Fruit fly (Drosophila melanogaster) S2 (cell line): ENCODE measurements around the gene CG6051.

Experiments
- CG8478 ChIP-seq: fragments of >200 bp; optimal IDR thresholded peaks from 2 replicates; lab custom pipeline; 2018
- CTCF ChIP-seq, 2 experiments: fragments of >200 bp; optimal IDR thresholded peaks; 2 replicates each; lab custom pipeline; 2018

DNA sequence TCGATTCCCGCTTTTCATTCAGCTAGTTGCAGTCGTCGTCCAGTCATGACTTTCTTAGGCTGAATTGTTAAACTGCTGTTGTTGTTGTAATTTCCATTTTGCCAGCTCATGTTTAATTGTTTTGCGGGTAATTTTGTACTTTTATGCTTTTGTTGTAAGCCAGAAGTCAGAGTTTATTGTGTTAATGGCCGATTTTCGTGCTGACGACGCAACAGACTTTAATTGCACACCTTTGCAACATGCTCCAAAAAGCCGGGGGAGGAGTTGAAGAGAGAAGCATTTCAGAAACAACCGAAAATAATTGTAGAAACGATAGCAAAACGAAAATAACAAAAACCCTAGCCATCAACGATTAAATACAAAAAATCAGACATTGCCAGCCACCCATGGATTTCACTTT is 12.2 kb downstream of the CG6051 start:
- TF ChIP-seq CTCF (optimal IDR thresholded peaks at IDR 0.05; lab: Kevin White, UChicago) (no peak), CG8478 (lab: Kevin White, UChicago) (no peak)
